Worm (Caenorhabditis elegans) whole organism, young adult: ENCODE measurements around the gene cng-1.
A peak's percentile ranks its signal among the peaks of the same experiment; 100 is the strongest.
"Not testable (repeated sequence)": the region's sequence is repeated elsewhere in the genome, so short reads cannot be mapped to it uniquely, and the experiment has no call there.

ENCODE experiments used
- B0261.1 ChIP-seq: sonication (generic microtip); optimal IDR thresholded peaks from 2 replicates; lab custom pipeline; 2016; ENCODE audit warnings: mild to moderate bottlenecking, missing genetic modification characterization, moderate library complexity, missing compliant biosample characterization
- F22D6.2 ChIP-seq: sonication (generic microtip); optimal IDR thresholded peaks from 2 replicates; lab custom pipeline; 2016; ENCODE audit warnings: mild to moderate bottlenecking, missing genetic modification characterization, missing compliant biosample characterization
- K11D2.4 ChIP-seq: fragments of 200-800 bp; sonication (Bioruptor generic); IDR thresholded peaks from 2 replicates; pipeline ENCODE4 v1.3.6; 2022; ENCODE audit warnings: missing genetic modification reagents, missing genetic modification characterization, missing compliant biosample characterization
- T07F8.4 ChIP-seq: sonication (generic microtip); optimal IDR thresholded peaks from 2 replicates; lab custom pipeline; 2016; ENCODE audit warnings: mild to moderate bottlenecking, missing genetic modification characterization, moderate library complexity, missing compliant biosample characterization
- aptf-2 ChIP-seq: fragments of 200-800 bp; sonication (Bioruptor generic); conservative IDR thresholded peaks from 2 replicates; pipeline ENCODE4 v1.3.6; 2022; ENCODE audit warnings: missing genetic modification reagents, missing genetic modification characterization, missing compliant biosample characterization
- cebp-1 ChIP-seq, 2 experiments: fragments of 200-800 bp in 1 of 2; sonication (Bioruptor generic) in 1 of 2; sonication (generic microtip) in 1 of 2; IDR thresholded peaks in 1 of 2; optimal IDR thresholded peaks in 1 of 2; 2 replicates each; pipeline versions ENCODE4 v1.3.6 to Lab custom; 2017 to 2022; ENCODE audit warnings: missing compliant biosample characterization in 2 of 2, missing genetic modification characterization in 2 of 2, mild to moderate bottlenecking in 1 of 2, missing genetic modification reagents in 1 of 2, moderate library complexity in 1 of 2
- cebp-2 ChIP-seq: fragments of 200-800 bp; sonication (Bioruptor generic); IDR thresholded peaks from 2 replicates; pipeline ENCODE4 v1.3.6; 2022; ENCODE audit warnings: missing genetic modification characterization, missing compliant biosample characterization
- chd-7 ChIP-seq: sonication (generic microtip); optimal IDR thresholded peaks from 2 replicates; lab custom pipeline; 2016; ENCODE audit warnings: mild to moderate bottlenecking, missing genetic modification characterization, moderate library complexity, missing compliant biosample characterization
- dpl-1 ChIP-seq: fragments of 150-350 bp; optimal IDR thresholded peaks from 2 replicates; lab custom pipeline; 2014; ENCODE audit warnings: missing biosample characterization, missing genetic modification reagents, missing genetic modification characterization
- egrh-3 ChIP-seq: fragments of 200-800 bp; sonication (Bioruptor generic); IDR thresholded peaks from 2 replicates; pipeline ENCODE4 v1.3.6; 2022; ENCODE audit warnings: missing genetic modification reagents, missing genetic modification characterization, missing compliant biosample characterization
- hmg-1.2 ChIP-seq: fragments of 200-800 bp; sonication (Bioruptor generic); IDR thresholded peaks from 2 replicates; pipeline ENCODE4 v1.3.6; 2022; ENCODE audit warnings: missing genetic modification reagents, missing genetic modification characterization, missing compliant biosample characterization
- lag-1 ChIP-seq: fragments of 200-800 bp; sonication (Bioruptor generic); IDR thresholded peaks from 2 replicates; pipeline ENCODE4 v1.3.6; 2022; ENCODE audit warnings: missing genetic modification reagents, missing genetic modification characterization, missing compliant biosample characterization
- lin-26 ChIP-seq: fragments of 200-800 bp; sonication (Bioruptor generic); IDR thresholded peaks from 2 replicates; pipeline ENCODE4 v1.3.6; 2022; ENCODE audit warnings: missing genetic modification reagents, missing genetic modification characterization, missing compliant biosample characterization
- lin-54 ChIP-seq: fragments of 200-800 bp; sonication (Bioruptor generic); optimal IDR thresholded peaks from 2 replicates; lab custom pipeline; 2018; ENCODE audit warnings: mild to moderate bottlenecking, missing genetic modification characterization, missing compliant biosample characterization
- madf-6 ChIP-seq: fragments of 200-800 bp; sonication (Bioruptor generic); IDR thresholded peaks from 2 replicates; pipeline ENCODE4 v1.3.6; 2022; ENCODE audit warnings: missing genetic modification reagents, missing genetic modification characterization, missing compliant biosample characterization
- mxl-1 ChIP-seq: sonication (generic microtip); optimal IDR thresholded peaks from 2 replicates; lab custom pipeline; 2016; ENCODE audit warnings: missing genetic modification characterization, missing compliant biosample characterization
- nfya-2 ChIP-seq: fragments of 200-800 bp; sonication (Bioruptor generic); IDR thresholded peaks from 2 replicates; pipeline ENCODE4 v1.3.6; 2022; ENCODE audit warnings: missing genetic modification reagents, missing genetic modification characterization, missing compliant biosample characterization
- pbrm-1 ChIP-seq: fragments of 200-800 bp; sonication (Bioruptor generic); IDR thresholded peaks from 2 replicates; pipeline ENCODE4 v1.3.6; 2022; ENCODE audit warnings: missing genetic modification reagents, missing genetic modification characterization, missing compliant biosample characterization
- sdz-38 ChIP-seq: sonication (generic microtip); optimal IDR thresholded peaks from 2 replicates; lab custom pipeline; 2016; ENCODE audit warnings: missing genotype, missing genetic modification characterization, missing compliant biosample characterization
- sea-2 ChIP-seq: fragments of 200-800 bp; sonication (Bioruptor generic); IDR thresholded peaks from 2 replicates; pipeline ENCODE4 v1.3.6; 2022; ENCODE audit warnings: missing genetic modification characterization, missing compliant biosample characterization
- snpc-3.4 ChIP-seq: sonication (generic microtip); optimal IDR thresholded peaks from 2 replicates; lab custom pipeline; 2017; ENCODE audit warnings: missing genetic modification characterization, mild to moderate bottlenecking, missing compliant biosample characterization, antibody characterized with exemption, moderate library complexity, missing genotype, missing genetic modification reagents
- sptf-2 ChIP-seq: fragments of 200-800 bp; sonication (Bioruptor generic); optimal IDR thresholded peaks from 2 replicates; lab custom pipeline; 2018; ENCODE audit warnings: mild to moderate bottlenecking, missing genetic modification characterization, missing compliant biosample characterization
- tbx-9 ChIP-seq: sonication (generic microtip); optimal IDR thresholded peaks from 2 replicates; lab custom pipeline; 2016; ENCODE audit warnings: borderline replicate concordance, missing genetic modification characterization, inconsistent platforms, missing compliant biosample characterization
- unc-130 ChIP-seq: sonication (generic microtip); optimal IDR thresholded peaks from 2 replicates; lab custom pipeline; 2016; ENCODE audit warnings: missing genetic modification reagents, missing genetic modification characterization, missing compliant biosample characterization
- unc-62 ChIP-seq: fragments of 150-350 bp; optimal IDR thresholded peaks from 2 replicates; lab custom pipeline; 2014; ENCODE audit warnings: missing biosample characterization, missing genetic modification reagents, missing genetic modification characterization
- xnd-1 ChIP-seq: sonication (generic microtip); optimal IDR thresholded peaks from 2 replicates; lab custom pipeline; 2016; ENCODE audit warnings: missing genotype, missing genetic modification reagents, missing genetic modification characterization, missing compliant biosample characterization
- ztf-25 ChIP-seq: fragments of 200-800 bp; sonication (Bioruptor generic); IDR thresholded peaks from 2 replicates; pipeline ENCODE4 v1.3.6; 2022; ENCODE audit warnings: missing genetic modification reagents, missing genetic modification characterization, missing compliant biosample characterization
- ztf-6 ChIP-seq: fragments of 200-800 bp; sonication (Bioruptor generic); IDR thresholded peaks from 2 replicates; pipeline ENCODE4 v1.3.6; 2022; ENCODE audit warnings: missing genetic modification reagents, missing genetic modification characterization, missing compliant biosample characterization

cng-1 gene

ce11 chrV:15056346-15056839 is 25.1 kb upstream of the cng-1 start (continued):
- TF ChIP-seq B0261.1 (tag; lab: Kevin White, UChicago) (no peak), aptf-2 (no peak), T07F8.4 (tag; lab: Kevin White, UChicago) (no peak), ztf-25 (GFP tag; lab: Robert Waterston, UW) (no peak), lin-26 (GFP tag; lab: Robert Waterston, UW) (peak; percentile 76), unc-130 (GFP tag; lab: Kevin White, UChicago) (no peak)

- TF ChIP-seq madf-6 (peak; percentile 7; the same call in 1 of the 2 replicates), xnd-1 (tag; lab: Kevin White, UChicago) (no peak), sptf-2 (no peak)
Observed at ce11 chrV:15055873-15056272, 24.6 kb upstream of the cng-1 start, which contains the start of gene C25D7.16. Gene C25D7.16, plus strand, starts transcription at chrV:15056173.

DNA sequence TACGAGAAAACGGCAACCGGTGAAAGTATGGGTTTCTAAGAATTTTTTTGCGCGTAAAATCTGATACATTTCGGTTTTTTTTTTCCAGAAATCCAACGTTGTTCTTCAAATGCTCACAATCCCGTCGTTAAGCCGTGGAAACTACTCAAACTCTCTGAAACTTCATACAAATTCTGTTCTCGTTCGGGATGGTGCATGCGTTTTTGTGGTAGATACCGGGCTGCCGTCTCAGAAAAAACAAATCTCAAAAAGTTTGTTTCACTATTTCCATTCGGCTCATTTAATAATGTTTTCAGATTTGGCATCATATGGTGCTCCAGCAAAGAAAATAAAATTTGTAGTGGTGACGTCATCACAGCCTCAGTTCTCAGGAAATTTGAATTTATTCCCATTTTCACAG is 23.5 kb upstream of the cng-1 start:
- TF ChIP-seq F22D6.2 (tag; lab: Kevin White, UChicago) (no peak), cebp-2 (GFP tag; lab: Robert Waterston, UW) (no peak), lag-1 (no peak), snpc-3.4 (tag; lab: Kevin White, UChicago) (no peak), lin-54 (no peak)

DNA sequence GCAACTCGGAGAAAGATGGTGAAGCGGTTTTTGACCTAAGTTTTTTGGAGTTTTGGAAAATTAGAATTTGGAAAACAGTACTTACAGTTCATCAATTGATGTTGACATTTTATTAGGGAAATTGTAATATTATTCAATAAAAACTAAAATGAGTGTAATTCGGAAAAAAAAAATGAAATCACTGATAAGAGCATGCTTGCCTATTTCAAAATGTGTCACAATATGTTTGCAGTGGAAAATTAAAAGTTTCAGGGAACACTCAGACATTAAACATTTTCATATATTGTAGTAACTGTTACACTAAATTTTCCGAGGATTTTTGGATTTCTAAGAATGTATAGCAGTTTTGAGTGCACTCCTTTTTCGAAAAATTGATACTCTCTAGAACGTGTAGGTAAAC is 21.1 kb upstream of the cng-1 start, which contains the start of the genes fbxa-82 and C25D7.5:
Gene fbxa-82 (minus strand): TSS at position 163 of the 400 bp plus-strand sequence.
Gene C25D7.5 (plus strand): TSS at position 283 of the 400 bp plus-strand sequence.
- TF ChIP-seq ztf-6 (GFP tag; lab: Robert Waterston, UW) (no peak), cebp-1 (GFP tag; IDR thresholded peaks at IDR 0.05; lab: Robert Waterston, UW) (0 out of 2 replicates have a peak, but pooled peaks have one; percentile 26), cebp-1 (tag; optimal IDR thresholded peaks at IDR 0.05; lab: Kevin White, UChicago) (no peak), pbrm-1 (no peak), nfya-2 (GFP tag; lab: Robert Waterston, UW) (no peak)

DNA sequence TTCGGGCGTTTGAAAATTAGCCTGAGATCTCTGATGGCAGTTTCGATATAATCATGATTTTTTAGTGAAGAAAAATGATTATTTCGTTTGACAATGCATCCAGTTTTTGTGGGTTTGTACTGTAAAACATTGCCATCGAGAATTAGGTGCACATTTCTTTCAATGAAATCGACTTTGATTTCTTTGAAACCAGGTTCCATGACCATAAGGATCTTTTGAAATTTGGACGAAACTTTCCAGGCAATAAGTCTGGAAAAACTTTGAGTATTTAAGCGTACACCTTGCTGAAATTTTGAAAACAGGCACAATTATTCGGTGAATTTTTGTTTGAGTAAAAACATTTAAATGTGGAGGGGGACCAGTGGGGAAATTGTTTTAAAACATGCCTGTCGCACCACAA is 20.4 kb upstream of the cng-1 start:
- TF ChIP-seq unc-130 (GFP tag; lab: Kevin White, UChicago): no peak
- TF ChIP-seq dpl-1 (GFP tag; lab: Kevin White, UChicago): no peak
- no peak for TF ChIP-seq sdz-38
- TF ChIP-seq unc-62: no peak
- no peak for TF ChIP-seq tbx-9 (tag; lab: Kevin White, UChicago)
- TF ChIP-seq sea-2 (GFP tag; lab: Robert Waterston, UW): no peak

DNA sequence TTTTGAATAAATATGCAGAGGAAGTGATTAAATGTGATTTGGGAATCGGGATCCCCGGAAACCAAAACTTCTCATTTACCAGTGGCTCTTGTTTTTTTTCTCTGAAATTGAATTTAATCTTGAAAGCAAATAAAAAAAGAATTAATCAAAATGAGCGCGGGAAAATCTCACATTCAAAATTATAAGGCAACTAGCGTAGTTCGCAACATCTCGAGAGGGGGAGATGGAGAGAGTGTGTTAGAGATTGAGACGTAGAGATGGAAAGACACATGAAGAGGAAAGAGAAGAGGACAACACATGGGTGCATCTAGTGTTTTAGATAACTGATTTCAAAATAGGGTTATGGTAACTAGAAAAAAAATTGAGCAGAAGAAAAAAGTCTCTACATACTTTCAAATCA is 16.8 kb upstream of the cng-1 start, which contains the start of gene sdc-3:
Gene sdc-3 (minus strand): TSS at position 101 of the 400 bp plus-strand sequence.
- TF ChIP-seq chd-7 (no peak), hmg-1.2 (peak; percentile 76; the same call in 1 of the 2 replicates), K11D2.4 (GFP tag; lab: Robert Waterston, UW) (no peak)

DNA sequence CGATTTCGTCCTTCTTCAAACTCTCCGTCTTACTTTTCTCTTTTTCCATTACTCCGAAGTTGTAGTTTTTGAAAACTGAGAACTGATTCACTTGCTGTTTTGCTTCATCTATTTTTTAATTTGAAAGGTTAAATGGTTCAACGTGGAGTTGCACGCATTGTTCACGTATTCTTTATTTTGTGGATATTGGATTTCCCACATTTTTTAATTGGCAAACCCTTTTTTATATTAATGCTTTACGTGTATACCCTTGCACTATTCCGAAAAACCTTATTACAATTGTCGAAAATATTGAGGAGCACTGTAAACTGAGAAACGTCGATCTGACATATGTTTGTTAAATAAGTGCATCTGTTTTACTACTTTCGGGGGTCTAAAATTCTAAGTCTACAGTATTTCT is 5.5 kb upstream of the cng-1 start, which contains the start of gene melo-3:
Gene melo-3 (minus strand): TSS at position 101 of the 400 bp plus-strand sequence.
- TF ChIP-seq mxl-1 (tag; lab: Kevin White, UChicago); tbx-9 (tag; lab: Kevin White, UChicago); egrh-3 (GFP tag; lab: Robert Waterston, UW): not testable (repeated sequence)
